Worm (Caenorhabditis elegans): Measurements from ENCODE around the gene let-99.

Gene let-99

ce11 chrIV:12551944-12552343 lies 15.7 kb upstream of the let-99 start:
- TF ChIP-seq fkh-10 (GFP tag; optimal IDR thresholded peaks at IDR 0.05) (no peak), ceh-88 (GFP tag; IDR thresholded peaks at IDR 0.05) (no peak), fkh-8 (tag; optimal IDR thresholded peaks at IDR 0.05) (no peak), fos-1 (tag; optimal IDR thresholded peaks at IDR 0.05) (no peak), lin-39 (tag; optimal IDR thresholded peaks at IDR 0.05) (no peak), egl-27 (tag; optimal IDR thresholded peaks at IDR 0.05) (no peak), unc-98 (GFP tag; IDR thresholded peaks at IDR 0.05) (no peak)

DNA sequence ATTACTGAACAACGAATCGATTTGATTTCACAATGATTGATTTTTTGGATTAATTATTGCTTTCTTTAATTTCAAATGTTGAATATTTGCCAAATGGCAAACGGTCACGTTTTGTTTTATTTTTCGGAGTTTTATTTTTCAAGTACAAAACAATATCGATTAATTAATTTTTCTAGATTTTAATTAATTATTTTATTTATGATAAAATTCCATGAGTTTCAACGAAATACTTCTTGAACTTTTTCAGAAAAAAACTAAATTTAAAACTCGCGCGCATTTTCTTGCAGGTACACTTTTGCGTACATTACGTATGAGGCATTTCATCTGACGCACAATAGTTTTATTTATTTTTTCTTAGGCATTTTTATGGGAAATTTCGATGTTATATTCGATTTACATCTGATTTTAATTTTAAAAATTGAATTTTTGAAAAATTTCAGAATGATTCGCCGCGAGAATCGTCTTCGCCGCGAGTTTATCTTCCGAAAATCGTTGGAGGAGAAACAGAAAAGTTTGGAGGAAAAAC lies 8.7 kb upstream of the let-99 start, which contains the start of the genes ZK795.2 and ZK795.3:
TSS of gene ZK795.2 (minus strand) at position 51 of the 526 bp plus-strand sequence.
TSS of gene ZK795.3 (plus strand) at position 441 of the 526 bp plus-strand sequence.
- TF ChIP-seq dsc-1 (tag; optimal IDR thresholded peaks at IDR 0.05) (peak; percentile 61), F16B12.6 (tag; optimal IDR thresholded peaks at IDR 0.05) (peak; percentile 97), Y116A8C.19 (tag; optimal IDR thresholded peaks at IDR 0.05; ENCODE audit: borderline replicate concordance) (no peak), grh-1 (GFP tag; IDR thresholded peaks at IDR 0.05) (no peak), nhr-20 (tag; optimal IDR thresholded peaks at IDR 0.05) (peak; percentile 65), jun-1 (tag; optimal IDR thresholded peaks at IDR 0.05) (peak; percentile 44), aly-2 (tag; optimal IDR thresholded peaks at IDR 0.05) (peak; percentile 55), nhr-85 (tag) (peak; percentile 84), egl-27 (tag; optimal IDR thresholded peaks at IDR 0.05) (no peak), lin-14 (GFP tag; optimal IDR thresholded peaks at IDR 0.05) (peak; percentile 71), lin-13 (GFP tag; optimal IDR thresholded peaks at IDR 0.05) (peak; percentile 69), ztf-11 (tag; optimal IDR thresholded peaks at IDR 0.05) (no peak), swsn-7 (tag; optimal IDR thresholded peaks at IDR 0.05) (peak; percentile 72), ces-1 (GFP tag; optimal IDR thresholded peaks at IDR 0.05) (no peak), unc-130 (tag; optimal IDR thresholded peaks at IDR 0.05) (peak; percentile 15), C04F5.9 (tag; optimal IDR thresholded peaks at IDR 0.05) (no peak), egl-13 (tag; optimal IDR thresholded peaks at IDR 0.05) (peak; percentile 10), nhr-19 (GFP tag; conservative IDR thresholded peaks at IDR 0.05) (peak; percentile 66), ceh-82 (tag; optimal IDR thresholded peaks at IDR 0.05) (peak; percentile 64 to 74 (median 74)), nhr-84 (tag; optimal IDR thresholded peaks at IDR 0.05) (no peak), isw-1 (GFP tag; IDR thresholded peaks at IDR 0.05) (peak; percentile 47), nhr-71 (tag; optimal IDR thresholded peaks at IDR 0.05) (peak; percentile 81), nhr-77 (tag; optimal IDR thresholded peaks at IDR 0.05) (peak; percentile 18), unc-86 (tag; optimal IDR thresholded peaks at IDR 0.05) (peak; percentile 38), nhr-47 (tag; optimal IDR thresholded peaks at IDR 0.05) (peak; percentile 78), lsy-2 (tag; optimal IDR thresholded peaks at IDR 0.05) (peak; percentile 86 to 87), lin-35 (GFP tag; optimal IDR thresholded peaks at IDR 0.05) (peak; percentile 99), fkh-8 (tag; optimal IDR thresholded peaks at IDR 0.05) (no peak), fkh-4 (tag; optimal IDR thresholded peaks at IDR 0.05; ENCODE audit: borderline replicate concordance) (no peak), lin-39 (tag; optimal IDR thresholded peaks at IDR 0.05) (peak; percentile 78), nhr-28 (tag; optimal IDR thresholded peaks at IDR 0.05) (no peak), fos-1 (tag; optimal IDR thresholded peaks at IDR 0.05) (peak; percentile 48), efl-1 (optimal IDR thresholded peaks at IDR 0.05) (peak; percentile 98 to 100), efl-1 (GFP tag; optimal IDR thresholded peaks at IDR 0.05 in 1 of 2) (peak; percentile 99 to 100), irx-1 (tag; optimal IDR thresholded peaks at IDR 0.05) (peak; percentile 56), C16A3.4 (tag; optimal IDR thresholded peaks at IDR 0.05) (peak; percentile 58), nhr-237 (tag; optimal IDR thresholded peaks at IDR 0.05) (peak; percentile 5), mep-1 (tag; optimal IDR thresholded peaks at IDR 0.05) (peak; percentile 87), xbp-1 (tag; optimal IDR thresholded peaks at IDR 0.05) (peak; percentile 62), nhr-11 (tag; optimal IDR thresholded peaks at IDR 0.05) (peak; percentile 5), skn-1 (tag; optimal IDR thresholded peaks at IDR 0.05) (peak; percentile 78), ztf-4 (tag; optimal IDR thresholded peaks at IDR 0.05) (no peak), ceh-88 (GFP tag; IDR thresholded peaks at IDR 0.05) (no peak), nhr-90 (tag; optimal IDR thresholded peaks at IDR 0.05; ENCODE audit: poor library complexity) (peak; percentile 70), elt-3 (tag; optimal IDR thresholded peaks at IDR 0.05) (peak in 2 of 6 experiments; percentile 26 to 43), zip-4 (GFP tag; optimal IDR thresholded peaks at IDR 0.05) (no peak), lin-15B (tag; optimal IDR thresholded peaks at IDR 0.05) (no peak), hpl-2 (GFP tag; optimal IDR thresholded peaks at IDR 0.05) (no peak), hlh-4 (tag; optimal IDR thresholded peaks at IDR 0.05) (no peak)
